Worm (Caenorhabditis elegans) whole organism, early embryonic: Measurements from ENCODE around the gene dyf-3.

Source experiments
- B0310.2 ChIP-seq: sonication (generic microtip); optimal IDR thresholded peaks from 2 replicates; lab custom pipeline; 2016; ENCODE audit warnings: mild to moderate bottlenecking, missing genetic modification characterization, missing compliant biosample characterization
- F13C5.2 ChIP-seq: sonication (generic microtip); optimal IDR thresholded peaks from 2 replicates; lab custom pipeline; 2017; ENCODE audit warnings: mild to moderate bottlenecking, missing genetic modification characterization, inconsistent platforms, missing compliant biosample characterization
- aly-1 ChIP-seq: sonication (generic microtip); optimal IDR thresholded peaks from 2 replicates; lab custom pipeline; 2016; ENCODE audit warnings: missing genetic modification characterization, missing compliant biosample characterization
- ama-1 ChIP-seq: fragments of 150-350 bp; optimal IDR thresholded peaks from 2 replicates; lab custom pipeline; 2014
- ceh-13 ChIP-seq: fragments of 200-800 bp; sonication (Bioruptor generic); optimal IDR thresholded peaks from 2 replicates; lab custom pipeline; 2018; ENCODE audit warnings: mild to moderate bottlenecking, missing genetic modification characterization, missing compliant biosample characterization
- ceh-36 ChIP-seq: sonication (generic microtip); optimal IDR thresholded peaks from 2 replicates; lab custom pipeline; 2016; ENCODE audit warnings: missing genetic modification characterization, inconsistent platforms, missing compliant biosample characterization
- ets-7 ChIP-seq: sonication (generic microtip); optimal IDR thresholded peaks from 2 replicates; lab custom pipeline; 2016; ENCODE audit warnings: missing genotype, missing genetic modification characterization, missing compliant biosample characterization
- flt-1 ChIP-seq: fragments of 200-800 bp; sonication (Bioruptor generic); IDR thresholded peaks from 2 replicates; pipeline ENCODE4 v1.3.6; 2022; ENCODE audit warnings: missing genetic modification characterization, missing compliant biosample characterization
- hmbx-1 ChIP-seq: sonication (generic microtip); optimal IDR thresholded peaks from 2 replicates; lab custom pipeline; 2016; ENCODE audit warnings: mild to moderate bottlenecking, missing genetic modification characterization, missing compliant biosample characterization
- hmg-4 ChIP-seq: fragments of 200-800 bp; sonication (Bioruptor generic); optimal IDR thresholded peaks from 2 replicates; lab custom pipeline; 2018; ENCODE audit warnings: mild to moderate bottlenecking, missing genetic modification characterization, missing compliant biosample characterization
- hnd-1 ChIP-seq: sonication (generic microtip); optimal IDR thresholded peaks from 2 replicates; lab custom pipeline; 2016; ENCODE audit warnings: missing genetic modification characterization, missing compliant biosample characterization
- pes-1 ChIP-seq: fragments of 200-800 bp; sonication (Bioruptor generic); IDR thresholded peaks from 2 replicates; pipeline ENCODE4 v1.3.6; 2022; ENCODE audit warnings: missing genetic modification reagents, missing genetic modification characterization, missing compliant biosample characterization
- scrt-1 ChIP-seq: fragments of 200-800 bp; sonication (Bioruptor generic); IDR thresholded peaks from 2 replicates; pipeline ENCODE4 v1.3.6; 2022; ENCODE audit warnings: missing genetic modification characterization, missing compliant biosample characterization
- sea-1 ChIP-seq: fragments of 200-800 bp; sonication (Bioruptor generic); conservative IDR thresholded peaks from 2 replicates; pipeline ENCODE4 v1.3.6; 2022; ENCODE audit warnings: missing genetic modification characterization, missing compliant biosample characterization
- tbx-11 ChIP-seq: fragments of 200-800 bp; sonication (Bioruptor generic); IDR thresholded peaks from 2 replicates; pipeline ENCODE4 v1.3.6; 2022; ENCODE audit warnings: missing genetic modification characterization, missing compliant biosample characterization
- tbx-37 ChIP-seq: fragments of 200-800 bp; sonication (Bioruptor generic); conservative IDR thresholded peaks from 2 replicates; pipeline ENCODE4 v1.3.6; 2022; ENCODE audit warnings: missing genetic modification reagents, missing genetic modification characterization, missing compliant biosample characterization
- tra-4 ChIP-seq: sonication (generic microtip); optimal IDR thresholded peaks from 2 replicates; lab custom pipeline; 2017; ENCODE audit warnings: missing genetic modification characterization, missing compliant biosample characterization

The dyf-3 gene

DNA sequence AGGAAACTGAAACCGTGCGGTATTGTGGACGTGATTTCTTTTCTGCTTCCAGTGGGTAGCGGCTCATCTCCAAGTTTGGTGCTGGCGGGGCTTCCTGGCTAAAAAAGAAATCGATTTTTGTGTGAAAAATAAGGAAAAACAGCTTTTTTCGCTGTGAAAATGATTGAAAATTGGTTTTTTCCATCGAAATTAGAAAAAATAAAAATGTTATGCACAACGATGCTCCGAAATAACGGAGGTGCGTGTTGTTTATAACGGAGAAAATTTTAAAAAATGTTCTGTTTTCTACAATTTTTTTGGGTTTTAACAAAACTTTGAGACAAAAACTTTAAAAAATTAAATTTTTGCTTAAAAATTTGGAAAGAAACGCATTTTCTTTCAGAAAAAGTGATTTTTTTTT is 15.8 kb downstream of the dyf-3 start:
- no peak for TF ChIP-seq hmg-4 (GFP tag; lab: Kevin White, UChicago)
- no peak for TF ChIP-seq aly-1 (tag; lab: Kevin White, UChicago)
- TF ChIP-seq B0310.2 (tag; lab: Kevin White, UChicago): no peak
- no peak for TF ChIP-seq tbx-37 (GFP tag; lab: Robert Waterston, UW)
- no peak for TF ChIP-seq scrt-1 (GFP tag; lab: Robert Waterston, UW)
- TF ChIP-seq F13C5.2 (tag; lab: Kevin White, UChicago): no peak

DNA sequence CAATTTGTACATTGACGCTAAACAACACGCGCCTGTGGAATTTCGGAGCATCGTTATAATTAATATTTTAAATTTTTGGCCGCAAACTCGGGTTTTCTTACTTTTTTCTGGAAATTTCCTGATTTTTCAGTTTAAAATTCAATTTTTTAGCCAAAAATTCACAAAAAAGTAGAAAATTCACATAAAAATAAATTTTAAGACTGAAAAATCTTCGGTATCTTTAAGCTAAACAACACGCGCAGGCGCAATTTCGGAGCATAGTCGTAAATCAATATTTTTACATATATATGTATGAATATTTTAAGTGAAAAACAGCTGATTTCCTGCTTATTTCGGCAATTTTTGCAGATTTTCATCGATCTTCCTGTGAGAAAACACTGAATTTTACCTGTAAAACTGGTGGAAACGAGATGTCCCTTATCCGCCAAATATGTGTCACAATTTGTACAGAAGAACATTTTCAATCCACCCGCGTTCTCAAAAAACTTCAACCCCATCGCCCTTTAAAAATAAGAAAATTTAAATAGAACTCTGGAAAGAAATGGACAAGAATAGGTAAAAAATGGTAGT is 16.6 kb downstream of the dyf-3 start, which contains the start of gene B0546.3:
Gene B0546.3 (minus strand): TSS at position 504 of the 570 bp plus-strand sequence.
- no peak for TF ChIP-seq sea-1 (GFP tag; lab: Robert Waterston, UW)
- no peak for TF ChIP-seq ama-1 (lab: Kevin White, UChicago)
- no peak for TF ChIP-seq ceh-13 (GFP tag; lab: Kevin White, UChicago)
- TF ChIP-seq aly-1 (tag; lab: Kevin White, UChicago): no peak
- TF ChIP-seq ets-7 (tag; lab: Kevin White, UChicago): no peak
- TF ChIP-seq tbx-11: no peak
- TF ChIP-seq pes-1 (GFP tag; lab: Robert Waterston, UW): no peak
- no peak for TF ChIP-seq tra-4 (tag; lab: Kevin White, UChicago)
- no peak for TF ChIP-seq hnd-1 (tag; lab: Kevin White, UChicago)
- no peak for TF ChIP-seq B0310.2 (tag; lab: Kevin White, UChicago)
- TF ChIP-seq tbx-37 (GFP tag; lab: Robert Waterston, UW): no peak

DNA sequence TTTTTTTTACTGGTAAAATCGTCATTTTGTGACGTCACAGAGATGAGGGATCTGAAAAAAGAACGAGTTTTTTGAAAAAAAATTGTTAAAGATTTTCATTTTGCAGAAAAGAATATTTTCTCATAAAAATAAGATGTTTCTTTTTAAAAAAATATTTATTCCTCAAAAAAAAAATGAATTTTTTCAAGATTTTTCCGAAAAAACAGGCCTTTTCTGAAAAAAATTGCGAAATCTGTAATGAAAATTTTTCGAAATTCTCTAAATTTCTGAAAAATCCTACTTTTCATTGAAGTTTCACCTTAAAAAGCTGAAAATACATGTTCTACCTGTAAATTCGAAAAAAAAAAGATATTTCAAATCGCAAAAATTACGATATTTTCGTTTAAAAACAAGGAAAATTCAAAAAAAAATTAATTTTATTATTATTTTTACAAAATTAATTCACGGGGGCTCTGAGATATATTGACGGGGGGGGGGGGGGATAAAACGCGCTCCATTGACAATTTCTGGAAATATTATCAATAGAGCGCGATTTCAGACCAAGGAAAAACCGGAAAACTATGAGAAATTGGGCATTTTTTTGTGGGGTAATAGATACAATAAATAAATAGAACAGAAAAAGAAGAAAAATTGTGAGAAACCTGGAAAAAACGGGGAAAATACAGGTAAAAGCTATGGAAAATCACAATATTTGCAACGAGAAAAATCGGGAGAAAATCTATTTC is 20.8 kb downstream of the dyf-3 start, which contains the start of gene otub-4:
Gene otub-4 (minus strand): TSS at position 51 of the 725 bp plus-strand sequence.
- TF ChIP-seq flt-1 (no peak), sea-1 (GFP tag; lab: Robert Waterston, UW) (no peak), tbx-11 (no peak), F13C5.2 (tag; lab: Kevin White, UChicago) (no peak), ets-7 (tag; lab: Kevin White, UChicago) (no peak), hnd-1 (tag; lab: Kevin White, UChicago) (no peak), scrt-1 (GFP tag; lab: Robert Waterston, UW) (no peak)

DNA sequence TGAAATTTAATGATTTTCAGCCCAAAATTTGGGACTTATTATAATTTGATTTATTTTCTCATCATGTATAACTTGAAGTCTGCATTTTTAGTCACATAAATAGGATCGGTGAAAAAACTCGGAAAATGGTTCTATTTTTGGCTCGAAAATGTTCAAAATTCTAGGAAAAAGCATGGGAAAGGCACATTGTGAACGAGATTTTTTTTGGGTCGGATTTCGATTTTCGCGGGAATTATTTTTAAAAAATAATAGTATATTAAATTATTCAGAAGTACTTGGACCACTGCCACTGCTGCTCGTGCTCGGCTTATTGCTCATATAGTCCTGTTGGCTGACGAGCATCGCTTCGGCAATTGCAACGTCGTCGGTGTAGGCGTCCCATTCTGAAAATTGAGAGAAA is 25.7 kb downstream of the dyf-3 start:
- TF ChIP-seq F13C5.2 (tag; lab: Kevin White, UChicago) (no peak), sea-1 (GFP tag; lab: Robert Waterston, UW) (no peak), B0310.2 (tag; lab: Kevin White, UChicago) (no peak), tbx-37 (GFP tag; lab: Robert Waterston, UW) (no peak), aly-1 (tag; lab: Kevin White, UChicago) (no peak)

DNA sequence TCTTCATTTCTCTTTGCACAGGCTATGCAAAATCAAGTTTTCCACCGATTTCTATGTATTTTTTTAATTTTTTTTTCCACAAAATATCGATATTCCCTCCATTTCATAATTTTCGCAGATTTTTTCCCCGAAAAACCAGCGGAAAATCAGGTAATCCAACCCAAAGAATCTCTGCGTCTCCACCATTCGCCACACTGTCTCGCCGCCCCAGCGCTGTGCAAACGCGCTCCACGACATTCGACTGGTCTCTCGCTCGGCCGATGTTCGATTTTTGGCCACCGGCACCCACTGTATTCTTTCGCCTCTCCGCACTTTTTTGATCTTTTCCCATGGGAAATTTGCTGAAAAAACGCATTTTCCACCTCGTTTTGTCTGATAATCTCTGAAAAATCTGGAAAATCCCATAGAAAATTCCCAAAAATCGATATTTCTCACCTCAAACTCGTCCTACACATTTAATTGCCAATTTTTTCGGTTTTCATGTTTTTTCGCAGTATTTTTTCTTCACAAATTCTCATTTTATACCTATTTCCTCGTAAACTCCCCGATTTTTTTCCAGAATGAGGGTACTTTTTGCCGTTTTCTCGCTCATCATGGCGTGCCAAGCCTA is 30.3 kb downstream of the dyf-3 start, which contains the start of gene vha-19:
Gene vha-19 (plus strand): TSS at position 560 of the 610 bp plus-strand sequence.
- no peak for TF ChIP-seq pes-1 (GFP tag; lab: Robert Waterston, UW)
- no peak for TF ChIP-seq tbx-37 (GFP tag; lab: Robert Waterston, UW)
- TF ChIP-seq ama-1 (lab: Kevin White, UChicago): no peak
- no peak for TF ChIP-seq ceh-36 (tag; lab: Kevin White, UChicago)
- no peak for TF ChIP-seq hnd-1 (tag; lab: Kevin White, UChicago)
- no peak for TF ChIP-seq flt-1
- TF ChIP-seq hmg-4 (GFP tag; lab: Kevin White, UChicago): no peak
- TF ChIP-seq F13C5.2 (tag; lab: Kevin White, UChicago): no peak
- no peak for TF ChIP-seq B0310.2 (tag; lab: Kevin White, UChicago)
- TF ChIP-seq ets-7 (tag; lab: Kevin White, UChicago): no peak
- TF ChIP-seq hmbx-1 (tag; lab: Kevin White, UChicago): no peak
- TF ChIP-seq sea-1 (GFP tag; lab: Robert Waterston, UW): no peak
- no peak for TF ChIP-seq aly-1 (tag; lab: Kevin White, UChicago)

DNA sequence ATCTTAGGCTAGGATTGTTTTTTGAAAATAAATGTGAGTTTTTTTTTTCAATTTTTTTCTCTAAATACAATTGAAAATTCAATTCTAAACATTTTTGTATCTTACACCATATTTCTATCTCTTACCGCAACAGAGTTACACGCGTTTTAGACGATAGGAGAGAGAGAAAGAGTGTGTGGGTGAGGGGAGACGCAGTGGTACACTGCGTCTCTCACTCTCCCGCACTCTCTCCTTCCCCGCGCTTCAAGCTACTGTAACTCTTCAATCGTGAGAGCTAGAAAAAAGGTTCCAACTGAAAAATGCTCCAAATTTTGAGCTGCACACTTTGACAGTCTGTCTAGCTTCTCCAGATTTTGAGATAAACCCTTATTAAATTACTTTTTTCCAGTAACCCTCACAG is 35.2 kb downstream of the dyf-3 start:
- TF ChIP-seq hmg-4 (GFP tag; lab: Kevin White, UChicago) (no peak), F13C5.2 (tag; lab: Kevin White, UChicago) (no peak), ets-7 (tag; lab: Kevin White, UChicago) (no peak), hnd-1 (tag; lab: Kevin White, UChicago) (no peak), scrt-1 (GFP tag; lab: Robert Waterston, UW) (no peak), tra-4 (tag; lab: Kevin White, UChicago) (no peak), ceh-13 (GFP tag; lab: Kevin White, UChicago) (no peak), sea-1 (GFP tag; lab: Robert Waterston, UW) (no peak), tbx-11 (no peak), B0310.2 (tag; lab: Kevin White, UChicago) (no peak), flt-1 (no peak), pes-1 (GFP tag; lab: Robert Waterston, UW) (no peak), ceh-36 (tag; lab: Kevin White, UChicago) (no peak), aly-1 (tag; lab: Kevin White, UChicago) (no peak), tbx-37 (GFP tag; lab: Robert Waterston, UW) (no peak), ama-1 (lab: Kevin White, UChicago) (no peak)

DNA sequence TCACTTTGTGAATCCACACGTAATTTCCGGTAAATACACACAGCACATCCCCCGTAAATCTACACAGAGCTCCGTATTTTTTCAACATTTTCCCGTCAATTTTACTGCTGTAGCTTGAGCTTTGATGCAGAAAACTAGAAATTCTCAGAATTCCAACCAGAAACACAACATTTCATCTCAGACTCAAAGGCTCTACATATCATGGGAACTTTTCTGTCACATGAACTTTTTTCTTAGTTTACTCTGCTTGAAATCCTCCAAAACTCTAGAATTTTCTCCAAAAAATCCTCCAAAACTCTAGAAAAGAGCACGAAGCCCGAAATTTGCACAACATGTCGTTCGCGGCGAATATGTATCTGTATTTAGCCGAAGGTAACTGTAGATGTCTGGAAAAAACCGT is 35.8 kb downstream of the dyf-3 start, which contains the start of gene Y55H10A.2:
Gene Y55H10A.2 (plus strand): TSS at position 301 of the 400 bp plus-strand sequence.
- TF ChIP-seq sea-1 (GFP tag; lab: Robert Waterston, UW): no peak
- no peak for TF ChIP-seq hnd-1 (tag; lab: Kevin White, UChicago)
- no peak for TF ChIP-seq hmg-4 (GFP tag; lab: Kevin White, UChicago)
- TF ChIP-seq flt-1: no peak
- TF ChIP-seq aly-1 (tag; lab: Kevin White, UChicago): no peak
- TF ChIP-seq F13C5.2 (tag; lab: Kevin White, UChicago): no peak
- no peak for TF ChIP-seq ama-1 (lab: Kevin White, UChicago)
- no peak for TF ChIP-seq ceh-36 (tag; lab: Kevin White, UChicago)
- no peak for TF ChIP-seq hmbx-1 (tag; lab: Kevin White, UChicago)
- no peak for TF ChIP-seq scrt-1 (GFP tag; lab: Robert Waterston, UW)
- no peak for TF ChIP-seq tbx-11
- no peak for TF ChIP-seq tbx-37 (GFP tag; lab: Robert Waterston, UW)
- no peak for TF ChIP-seq pes-1 (GFP tag; lab: Robert Waterston, UW)
- TF ChIP-seq ceh-13 (GFP tag; lab: Kevin White, UChicago): no peak
- no peak for TF ChIP-seq ets-7 (tag; lab: Kevin White, UChicago)
- TF ChIP-seq tra-4 (tag; lab: Kevin White, UChicago): no peak
- TF ChIP-seq B0310.2 (tag; lab: Kevin White, UChicago): no peak
